Fruit fly (Drosophila melanogaster) whole organism, embryonic: ENCODE results near the gene dlp.

Experiments used
- ATbp ChIP-seq: fragments of 200-800 bp; sonication (Bioruptor generic); optimal IDR thresholded peaks from 2 replicates; lab custom pipeline; 2017; ENCODE audit warnings: missing biosample characterization, mild to moderate bottlenecking, missing genetic modification characterization, missing genetic modification reagents
- B-H1 ChIP-seq: fragments of 200-800 bp; sonication (Bioruptor generic); IDR thresholded peaks from 3 replicates; pipeline ENCODE4 v1.3.6; 2022; ENCODE audit warnings: missing biosample characterization, missing genetic modification characterization
- CG10274 ChIP-seq: fragments of 200-800 bp; sonication (Bioruptor generic); optimal IDR thresholded peaks from 3 replicates; lab custom pipeline; 2017; ENCODE audit warnings: missing biosample characterization, mild to moderate bottlenecking, missing genetic modification characterization
- CG11723 ChIP-seq: fragments of 200-800 bp; sonication (Bioruptor generic); optimal IDR thresholded peaks from 2 replicates; lab custom pipeline; 2017; ENCODE audit warnings: missing biosample characterization, mild to moderate bottlenecking, missing genetic modification characterization
- CG1233 ChIP-seq: fragments of 200-800 bp; sonication (Bioruptor generic); optimal IDR thresholded peaks from 4 replicates; lab custom pipeline; 2018; ENCODE audit warnings: missing biosample characterization, mild to moderate bottlenecking, missing genetic modification characterization
- CG12769 ChIP-seq: fragments of 200-800 bp; sonication (Bioruptor generic); optimal IDR thresholded peaks from 2 replicates; lab custom pipeline; 2019; ENCODE audit warnings: missing biosample characterization, mild to moderate bottlenecking, missing genetic modification characterization, moderate library complexity
- CG13424 ChIP-seq: fragments of 200-800 bp; sonication (Bioruptor generic); optimal IDR thresholded peaks from 2 replicates; lab custom pipeline; 2019; ENCODE audit warnings: missing biosample characterization, mild to moderate bottlenecking, missing genetic modification characterization, moderate library complexity
- CG15011 ChIP-seq: fragments of 200-800 bp; sonication (Bioruptor generic); optimal IDR thresholded peaks from 3 replicates; lab custom pipeline; 2018; ENCODE audit warnings: missing biosample characterization, mild to moderate bottlenecking, missing genetic modification characterization
- CG1603 ChIP-seq: fragments of 200-800 bp; sonication (Bioruptor generic); optimal IDR thresholded peaks from 2 replicates; lab custom pipeline; 2019; ENCODE audit warnings: missing biosample characterization, mild to moderate bottlenecking, missing genetic modification characterization, moderate library complexity
- CG17829 ChIP-seq: fragments of 200-800 bp; optimal IDR thresholded peaks from 2 replicates; lab custom pipeline; 2019; ENCODE audit warnings: missing biosample characterization, mild to moderate bottlenecking, missing genetic modification characterization, moderate library complexity
- CG2120 ChIP-seq: fragments of 200-800 bp; sonication (Bioruptor generic); optimal IDR thresholded peaks from 3 replicates; lab custom pipeline; 2016; ENCODE audit warnings: missing biosample characterization, missing genetic modification characterization
- CG2889 ChIP-seq: fragments of 200-800 bp; sonication (Bioruptor generic); IDR thresholded peaks from 3 replicates; pipeline ENCODE4 v1.3.6; 2022; ENCODE audit warnings: missing biosample characterization, missing genetic modification characterization
- CG32767 ChIP-seq: fragments of 200-800 bp; sonication (Bioruptor generic); IDR thresholded peaks from 2 replicates; pipeline ENCODE4 v1.3.6; 2022; ENCODE audit warnings: missing biosample characterization, missing genetic modification characterization
- CG4328 ChIP-seq: fragments of 200-800 bp; sonication (Bioruptor generic); optimal IDR thresholded peaks from 3 replicates; lab custom pipeline; 2017; ENCODE audit warnings: missing biosample characterization, missing genetic modification reagents, missing genetic modification characterization
- CG4707 ChIP-seq: fragments of 200-800 bp; sonication (Bioruptor generic); optimal IDR thresholded peaks from 2 replicates; lab custom pipeline; 2018; ENCODE audit warnings: missing biosample characterization, mild to moderate bottlenecking, missing genetic modification characterization, moderate library complexity
- CG6272 ChIP-seq: fragments of 200-800 bp; sonication (Bioruptor generic); IDR thresholded peaks from 2 replicates; pipeline ENCODE4 v1.3.6; 2022; ENCODE audit warnings: missing biosample characterization, missing genetic modification characterization
- CG9727 ChIP-seq: fragments of 200-800 bp; sonication (Bioruptor generic); optimal IDR thresholded peaks from 3 replicates; lab custom pipeline; 2017; ENCODE audit warnings: missing biosample characterization, mild to moderate bottlenecking, missing genetic modification characterization
- CoRest ChIP-seq: fragments of 200-800 bp; sonication (Bioruptor generic); optimal IDR thresholded peaks from 3 replicates; lab custom pipeline; 2018; ENCODE audit warnings: missing biosample characterization, mild to moderate bottlenecking, missing genetic modification characterization, moderate library complexity
- Dll ChIP-seq: fragments of 200-800 bp; sonication (Bioruptor generic); IDR thresholded peaks from 4 replicates; pipeline ENCODE4 v1.3.6; 2022; ENCODE audit warnings: missing biosample characterization, missing genetic modification characterization; ENCODE audit not compliant: partially characterized antibody
- Hand ChIP-seq: fragments of 200-800 bp; sonication (Bioruptor generic); optimal IDR thresholded peaks from 2 replicates; lab custom pipeline; 2017; ENCODE audit warnings: mild to moderate bottlenecking, missing biosample characterization, missing genetic modification reagents, missing genetic modification characterization
- HmgZ ChIP-seq: fragments of 200-800 bp; sonication (Bioruptor generic); optimal IDR thresholded peaks from 2 replicates; lab custom pipeline; 2018; ENCODE audit warnings: missing biosample characterization, mild to moderate bottlenecking, missing genetic modification characterization
- Hmr ChIP-seq: fragments of 200-800 bp; sonication (Bioruptor generic); optimal IDR thresholded peaks from 3 replicates; lab custom pipeline; 2017; ENCODE audit warnings: mild to moderate bottlenecking, missing biosample characterization, missing genetic modification reagents, missing genetic modification characterization
- Kr ChIP-seq: fragments of 200-800 bp; sonication (Bioruptor generic); optimal IDR thresholded peaks from 2 replicates; lab custom pipeline; 2017; ENCODE audit warnings: missing biosample characterization, mild to moderate bottlenecking, missing genetic modification characterization
- Neu2 ChIP-seq: fragments of 200-800 bp; sonication (Bioruptor generic); optimal IDR thresholded peaks from 3 replicates; lab custom pipeline; 2016; ENCODE audit warnings: missing biosample characterization, missing genetic modification characterization, borderline replicate concordance
- Sin3A ChIP-seq: fragments of >200 bp; optimal IDR thresholded peaks from 2 replicates; lab custom pipeline; 2018
- Sox100B ChIP-seq: fragments of 200-800 bp; sonication (Bioruptor generic); optimal IDR thresholded peaks from 3 replicates; lab custom pipeline; 2018; ENCODE audit warnings: missing biosample characterization, mild to moderate bottlenecking, missing genetic modification characterization
- Sry-β ChIP-seq: fragments of 200-800 bp; sonication (Bioruptor generic); optimal IDR thresholded peaks from 2 replicates; lab custom pipeline; 2018; ENCODE audit warnings: missing biosample characterization, mild to moderate bottlenecking, missing genetic modification characterization, moderate library complexity
- Taf1 ChIP-seq: fragments of 200-800 bp; sonication (Bioruptor generic); IDR thresholded peaks from 2 replicates; pipeline ENCODE4 v1.3.6; 2022; ENCODE audit warnings: missing biosample characterization, missing genetic modification characterization
- Trl ChIP-seq, 3 experiments: fragments of >200 bp in 2 of 3; fragments of 200-800 bp in 1 of 3; sonication (Bioruptor generic) in 1 of 3; optimal IDR thresholded peaks; 2 replicates in 1 of 3; 3 replicates in 2 of 3; lab custom pipeline; 2016 to 2017; ENCODE audit warnings: missing biosample characterization in 1 of 3, missing genetic modification characterization in 1 of 3
- ab ChIP-seq: fragments of 200-800 bp; sonication (Bioruptor generic); optimal IDR thresholded peaks from 2 replicates; lab custom pipeline; 2016; ENCODE audit warnings: missing biosample characterization, missing genetic modification characterization
- aop ChIP-seq: fragments of 200-800 bp; sonication (Bioruptor generic); IDR thresholded peaks from 2 replicates; pipeline ENCODE4 v1.3.6; 2022; ENCODE audit warnings: missing biosample characterization, missing genetic modification characterization
- bab2 ChIP-seq: fragments of 200-800 bp; sonication (Bioruptor generic); optimal IDR thresholded peaks from 2 replicates; lab custom pipeline; 2016; ENCODE audit warnings: missing biosample characterization, missing genetic modification characterization
- bbx ChIP-seq: fragments of 200-800 bp; sonication (Bioruptor generic); IDR thresholded peaks from 2 replicates; pipeline ENCODE4 v1.3.6; 2022; ENCODE audit warnings: missing biosample characterization, missing genetic modification characterization; ENCODE audit not compliant: partially characterized antibody
- bcd ChIP-seq: fragments of 200-800 bp; sonication (Bioruptor generic); optimal IDR thresholded peaks from 2 replicates; lab custom pipeline; 2017; ENCODE audit warnings: missing biosample characterization, mild to moderate bottlenecking, missing genetic modification characterization
- danr ChIP-seq: fragments of 200-800 bp; sonication (Bioruptor generic); IDR thresholded peaks from 2 replicates; pipeline ENCODE4 v1.3.6; 2022; ENCODE audit warnings: missing biosample characterization, missing genetic modification characterization
- en ChIP-seq: fragments of 200-800 bp; sonication (Bioruptor generic); optimal IDR thresholded peaks from 2 replicates; lab custom pipeline; 2016; ENCODE audit warnings: missing biosample characterization, missing genetic modification characterization
- ind ChIP-seq: fragments of 200-800 bp; sonication (Bioruptor generic); optimal IDR thresholded peaks from 3 replicates; lab custom pipeline; 2016; ENCODE audit warnings: missing biosample characterization, missing genetic modification characterization
- kay ChIP-seq: fragments of 200-800 bp; sonication (Bioruptor generic); optimal IDR thresholded peaks from 2 replicates; lab custom pipeline; 2016; ENCODE audit warnings: missing biosample characterization, missing genetic modification characterization
- maf-S ChIP-seq: fragments of 200-800 bp; sonication (Bioruptor generic); optimal IDR thresholded peaks from 2 replicates; lab custom pipeline; 2016; ENCODE audit warnings: missing biosample characterization, missing genetic modification characterization
- otp ChIP-seq: fragments of 200-800 bp; sonication (Bioruptor generic); IDR thresholded peaks from 3 replicates; pipeline ENCODE4, ENCODE4 v1.3.6; 2022; ENCODE audit warnings: missing biosample characterization, missing genetic modification characterization
- pnt ChIP-seq: fragments of 200-800 bp; sonication (Bioruptor generic); optimal IDR thresholded peaks from 3 replicates; lab custom pipeline; 2016; ENCODE audit warnings: missing biosample characterization, missing genetic modification characterization
- rib ChIP-seq: fragments of 200-800 bp; sonication (Bioruptor generic); IDR thresholded peaks from 2 replicates; pipeline ENCODE4 v1.3.6; 2022; ENCODE audit warnings: missing biosample characterization, missing genetic modification characterization
- schlank ChIP-seq: fragments of 200-800 bp; sonication (Bioruptor generic); optimal IDR thresholded peaks from 2 replicates; lab custom pipeline; 2018; ENCODE audit warnings: missing biosample characterization, mild to moderate bottlenecking, missing genetic modification characterization
- sd ChIP-seq: fragments of 200-800 bp; sonication (Bioruptor generic); optimal IDR thresholded peaks from 3 replicates; lab custom pipeline; 2018; ENCODE audit warnings: missing biosample characterization, mild to moderate bottlenecking, missing genetic modification characterization, moderate library complexity
- sens ChIP-seq: fragments of 200-800 bp; sonication (Bioruptor generic); peaks from one replicate; lab custom pipeline; 2016; ENCODE audit warnings: missing biosample characterization, missing genetic modification characterization
- sisA ChIP-seq: fragments of 200-800 bp; sonication (Bioruptor generic); IDR thresholded peaks from 2 replicates; pipeline ENCODE4 v1.3.6; 2022; ENCODE audit warnings: missing biosample characterization, missing genetic modification characterization
- usp ChIP-seq: fragments of >200 bp; optimal IDR thresholded peaks from 2 replicates; lab custom pipeline; 2017; ENCODE audit warnings: missing biosample characterization, missing genetic modification characterization
- zf30C ChIP-seq: fragments of 200-800 bp; sonication (Bioruptor generic); optimal IDR thresholded peaks from 3 replicates; lab custom pipeline; 2018; ENCODE audit warnings: missing biosample characterization, mild to moderate bottlenecking, missing genetic modification characterization

Gene dlp

dm6 chr3L:14631964-14632758 lies at the start of gene dlp, which contains the start of gene RecQ5 (continued):
- peak; percentile 53 for TF ChIP-seq B-H1
- TF ChIP-seq CG4707, result peak; percentile 23
- peak; percentile 37 for TF ChIP-seq CG4328 (GFP tag; lab: Kevin White, UChicago)
- peak; percentile 62 for TF ChIP-seq CG1233 (GFP tag; lab: Kevin White, UChicago)
- TF ChIP-seq Sin3A (lab: Kevin White, UChicago), result peak; percentile 13
- peak; percentile 42 for TF ChIP-seq CG1603
- TF ChIP-seq schlank (tag; lab: Kevin White, UChicago), result no peak
- TF ChIP-seq otp (GFP tag; lab: Robert Waterston, UW), result peak; percentile 63
- peak; percentile 25 for TF ChIP-seq zf30C (GFP tag; lab: Kevin White, UChicago)
- TF ChIP-seq sens (GFP tag; lab: Kevin White, UChicago), result peak; percentile 92
- TF ChIP-seq Sry-β, result peak; percentile 51
- peak; percentile 20 for TF ChIP-seq Hand (GFP tag; lab: Kevin White, UChicago)
- TF ChIP-seq sd (tag; lab: Kevin White, UChicago), result peak; percentile 96
- peak; percentile 69; the same call in 1 of the 2 replicates for TF ChIP-seq CG32767 (GFP tag; lab: Robert Waterston, UW)
- peak; percentile 79 for TF ChIP-seq CG13424 (tag; lab: Kevin White, UChicago)
- TF ChIP-seq rib, result peak; percentile 59
- peak; percentile 79 for TF ChIP-seq sisA (GFP tag; lab: Robert Waterston, UW)
- TF ChIP-seq ATbp (GFP tag; lab: Kevin White, UChicago), result peak; percentile 25
- peak; percentile 87 for TF ChIP-seq ind (GFP tag; lab: Kevin White, UChicago)
- TF ChIP-seq Taf1, result no peak
- TF ChIP-seq pnt, result peak; percentile 2
- TF ChIP-seq ab (GFP tag; lab: Kevin White, UChicago), result no peak
- peak; percentile 60 for TF ChIP-seq bab2 (GFP tag; lab: Kevin White, UChicago)
- TF ChIP-seq Hmr, result peak; percentile 80
- peak; percentile 75 for TF ChIP-seq aop
- peak; percentile 88 for TF ChIP-seq CoRest (tag; lab: Kevin White, UChicago)
- TF ChIP-seq CG17829 (tag; lab: Kevin White, UChicago), result peak; percentile 77
- TF ChIP-seq bcd, result peak; percentile 58
- peak; percentile 72 for TF ChIP-seq kay
- peak; percentile 56 for TF ChIP-seq CG11723 (GFP tag; lab: Kevin White, UChicago)
- TF ChIP-seq CG12769 (tag; lab: Kevin White, UChicago), result peak; percentile 37
- peak; percentile 84 for TF ChIP-seq Dll (GFP tag; lab: Robert Waterston, UW)
- TF ChIP-seq Neu2 (GFP tag; lab: Kevin White, UChicago), result peak; percentile 7
- TF ChIP-seq en (GFP tag; lab: Kevin White, UChicago), result peak; percentile 14
- no peak for TF ChIP-seq usp (GFP tag; lab: Kevin White, UChicago)
- peak; percentile 82 for TF ChIP-seq Sox100B (GFP tag; lab: Kevin White, UChicago)
- peak; percentile 98 for TF ChIP-seq bbx
- TF ChIP-seq CG10274 (GFP tag; lab: Kevin White, UChicago), result no peak
- TF ChIP-seq HmgZ, result peak; percentile 58
- TF ChIP-seq CG9727, result peak; percentile 89
- TF ChIP-seq CG2889 (GFP tag; lab: Robert Waterston, UW), result no peak; the same call in 2 of the 3 replicates
- TF ChIP-seq danr (GFP tag; lab: Robert Waterston, UW), result peak; percentile 34; the same call in 1 of the 2 replicates
- TF ChIP-seq CG2120 (GFP tag; lab: Kevin White, UChicago), result peak; percentile 83
- peak; percentile 49 for TF ChIP-seq maf-S (GFP tag; lab: Kevin White, UChicago)
- no peak for TF ChIP-seq Trl (optimal IDR thresholded peaks at IDR 0.05; lab: Kevin White, UChicago)
- peak; percentile 66 for TF ChIP-seq Trl (GFP tag; optimal IDR thresholded peaks at IDR 0.05; lab: Kevin White, UChicago)
- no peak for TF ChIP-seq Kr (GFP tag; lab: Kevin White, UChicago)
- TF ChIP-seq CG15011, result peak; percentile 51
- TF ChIP-seq CG6272 (GFP tag; lab: Robert Waterston, UW), result peak; percentile 17; the same call in 1 of the 2 replicates
